Worm (Caenorhabditis elegans): ENCODE data around the gene C48B4.9.
A peak's percentile ranks its signal among the peaks of the same experiment; 100 is the strongest.

C48B4.9 gene

DNA sequence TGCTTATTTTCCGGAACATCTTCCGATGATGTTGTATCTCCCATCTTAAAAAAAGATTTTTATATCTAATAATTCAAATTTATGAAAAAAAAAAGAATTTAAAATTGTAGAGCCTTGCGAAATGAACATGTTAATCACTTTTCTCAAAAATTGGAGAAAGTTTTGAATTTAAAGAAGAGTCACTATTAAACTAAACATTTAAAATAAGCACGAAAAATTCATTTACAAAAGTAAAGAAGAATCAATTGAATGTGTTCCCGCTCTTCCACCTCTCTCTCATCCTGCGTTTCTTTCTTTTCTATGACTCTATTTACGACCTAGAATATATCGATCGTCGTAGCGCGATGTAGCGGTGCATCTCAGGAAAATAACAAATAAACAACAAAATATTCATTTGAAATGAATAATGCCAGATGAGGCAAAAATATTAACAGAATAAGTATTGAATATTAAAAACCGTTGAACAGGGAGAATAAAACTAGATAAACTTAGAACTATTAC is 24.4 kb downstream of the C48B4.9 start, which contains the start of gene ZK1098.3:
Gene ZK1098.3 (minus strand): TSS at position 51 of the 501 bp plus-strand sequence.
- TF ChIP-seq ceh-39 (tag; optimal IDR thresholded peaks at IDR 0.05) (peak; percentile 73), ceh-83 (GFP tag; optimal IDR thresholded peaks at IDR 0.05) (no peak), M03D4.4 (tag; optimal IDR thresholded peaks at IDR 0.05) (no peak), ces-1 (GFP tag; optimal IDR thresholded peaks at IDR 0.05) (peak; percentile 65)

DNA sequence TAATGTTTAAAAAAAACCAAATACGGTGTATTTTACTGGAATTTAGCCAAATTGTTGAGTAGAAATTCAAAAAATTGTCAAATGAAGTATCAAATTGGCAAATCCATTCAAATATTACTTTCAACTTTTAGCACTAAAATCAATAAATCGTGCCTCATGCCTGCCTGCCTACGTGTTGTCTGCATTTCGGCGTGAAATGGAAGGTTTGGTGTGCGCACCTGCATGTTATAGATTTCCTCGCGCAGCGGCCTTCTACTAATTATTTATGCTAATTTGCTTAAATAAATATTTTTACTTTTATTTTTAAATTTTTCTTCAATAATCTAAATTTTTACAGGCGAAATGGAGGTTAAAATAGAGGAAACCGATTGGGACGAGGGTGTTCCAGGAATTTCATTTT is 34.3 kb downstream of the C48B4.9 start, which contains the start of gene ZK1098.2:
Gene ZK1098.2 (plus strand): TSS at position 336 of the 400 bp plus-strand sequence.
- TF ChIP-seq tbx-8 (GFP tag; optimal IDR thresholded peaks at IDR 0.05) (no peak), lsy-2 (tag; optimal IDR thresholded peaks at IDR 0.05) (no peak), ces-1 (GFP tag; optimal IDR thresholded peaks at IDR 0.05) (peak; percentile 40), hlh-1 (tag; optimal IDR thresholded peaks at IDR 0.05) (no peak), zip-8 (tag; optimal IDR thresholded peaks at IDR 0.05) (no peak), snpc-4 (tag; optimal IDR thresholded peaks at IDR 0.05) (no peak), lin-13 (tag; optimal IDR thresholded peaks at IDR 0.05) (peak; percentile 24), ham-2 (GFP tag; optimal IDR thresholded peaks at IDR 0.05) (peak; percentile 42), drap-1 (GFP tag; optimal IDR thresholded peaks at IDR 0.05) (no peak), ceh-43 (GFP tag; optimal IDR thresholded peaks at IDR 0.05) (no peak), M03D4.4 (tag; optimal IDR thresholded peaks at IDR 0.05) (peak; percentile 33), nhr-12 (tag; optimal IDR thresholded peaks at IDR 0.05) (no peak), mab-5 (tag; optimal IDR thresholded peaks at IDR 0.05) (no peak), sptf-1 (tag; optimal IDR thresholded peaks at IDR 0.05) (no peak), elt-1 (tag; optimal IDR thresholded peaks at IDR 0.05; ENCODE audit: borderline replicate concordance, insufficient read depth) (no peak), nhr-28 (tag; optimal IDR thresholded peaks at IDR 0.05) (no peak), nhr-2 (tag; optimal IDR thresholded peaks at IDR 0.05) (no peak), unc-120 (tag; optimal IDR thresholded peaks at IDR 0.05; ENCODE audit: poor library complexity, severe bottlenecking) (no peak), ceh-83 (GFP tag; optimal IDR thresholded peaks at IDR 0.05) (no peak), mep-1 (tag; optimal IDR thresholded peaks at IDR 0.05) (peak; percentile 49), cnd-1 (tag; optimal IDR thresholded peaks at IDR 0.05) (no peak), flh-1 (GFP tag; optimal IDR thresholded peaks at IDR 0.05) (no peak)

- no peak for TF ChIP-seq elt-3 (tag; optimal IDR thresholded peaks at IDR 0.05)
- TF ChIP-seq lin-13 (tag; optimal IDR thresholded peaks at IDR 0.05), result no peak
- no peak for TF ChIP-seq hlh-1 (tag; optimal IDR thresholded peaks at IDR 0.05)
- TF ChIP-seq ceh-39 (tag; optimal IDR thresholded peaks at IDR 0.05), result no peak
- TF ChIP-seq sptf-1 (tag; optimal IDR thresholded peaks at IDR 0.05), result no peak
- TF ChIP-seq nhr-76 (tag; optimal IDR thresholded peaks at IDR 0.05), result no peak
- TF ChIP-seq nhr-12 (tag; optimal IDR thresholded peaks at IDR 0.05), result no peak
- TF ChIP-seq blmp-1 (tag; optimal IDR thresholded peaks at IDR 0.05), result no peak
- TF ChIP-seq ceh-83 (GFP tag; optimal IDR thresholded peaks at IDR 0.05), result no peak
- TF ChIP-seq mls-2 (tag; optimal IDR thresholded peaks at IDR 0.05), result no peak
- TF ChIP-seq lsy-2 (tag; optimal IDR thresholded peaks at IDR 0.05), result no peak
- no peak for TF ChIP-seq zip-8 (tag; optimal IDR thresholded peaks at IDR 0.05)
- TF ChIP-seq unc-39 (tag; optimal IDR thresholded peaks at IDR 0.05), result no peak
- TF ChIP-seq ces-1 (GFP tag; optimal IDR thresholded peaks at IDR 0.05), result no peak
- TF ChIP-seq cnd-1 (tag; optimal IDR thresholded peaks at IDR 0.05), result no peak
- TF ChIP-seq mep-1 (tag; optimal IDR thresholded peaks at IDR 0.05), result no peak
- TF ChIP-seq M03D4.4 (tag; optimal IDR thresholded peaks at IDR 0.05), result no peak
- no peak for TF ChIP-seq mab-5 (tag; optimal IDR thresholded peaks at IDR 0.05)
- TF ChIP-seq flh-1 (GFP tag; optimal IDR thresholded peaks at IDR 0.05), result no peak
These were observed 36.3 kb downstream of the C48B4.9 start, which contains the start of gene ZK1098.6 for ce11 chrIII:9526851-9527250. Gene ZK1098.6 (plus strand): TSS chrIII:9527151.

ce11 chrIII:9525252-9525651 is 37.9 kb downstream of the C48B4.9 start, which contains the start of gene trpp-3:
Gene trpp-3 (plus strand): TSS chrIII:9525552.
- no peak for TF ChIP-seq mls-2 (tag; optimal IDR thresholded peaks at IDR 0.05)
- TF ChIP-seq unc-39 (tag; optimal IDR thresholded peaks at IDR 0.05), result no peak
- no peak for TF ChIP-seq sptf-1 (tag; optimal IDR thresholded peaks at IDR 0.05)
- TF ChIP-seq elt-3 (tag; optimal IDR thresholded peaks at IDR 0.05), result no peak
- no peak for TF ChIP-seq M03D4.4 (tag; optimal IDR thresholded peaks at IDR 0.05)
- TF ChIP-seq pha-4 (tag; optimal IDR thresholded peaks at IDR 0.05), result no peak
- TF ChIP-seq drap-1 (GFP tag; optimal IDR thresholded peaks at IDR 0.05), result no peak
- no peak for TF ChIP-seq nhr-2 (tag; optimal IDR thresholded peaks at IDR 0.05)
- TF ChIP-seq mab-5 (tag; optimal IDR thresholded peaks at IDR 0.05), result no peak
- no peak for TF ChIP-seq nhr-12 (tag; optimal IDR thresholded peaks at IDR 0.05)

ce11 chrIII:9523581-9523980 is 39.6 kb downstream of the C48B4.9 start, which contains the start of gene mrps-23:
Gene mrps-23 (minus strand): TSS chrIII:9523672.
- TF ChIP-seq mep-1 (tag; optimal IDR thresholded peaks at IDR 0.05) (peak; percentile 16), lsy-2 (tag; optimal IDR thresholded peaks at IDR 0.05) (peak; percentile 36), ceh-83 (GFP tag; optimal IDR thresholded peaks at IDR 0.05) (peak; percentile 13), zip-8 (tag; optimal IDR thresholded peaks at IDR 0.05) (no peak)
